Worm (Caenorhabditis elegans): ENCODE data around the gene C07B5.6.

C07B5.6 gene

DNA sequence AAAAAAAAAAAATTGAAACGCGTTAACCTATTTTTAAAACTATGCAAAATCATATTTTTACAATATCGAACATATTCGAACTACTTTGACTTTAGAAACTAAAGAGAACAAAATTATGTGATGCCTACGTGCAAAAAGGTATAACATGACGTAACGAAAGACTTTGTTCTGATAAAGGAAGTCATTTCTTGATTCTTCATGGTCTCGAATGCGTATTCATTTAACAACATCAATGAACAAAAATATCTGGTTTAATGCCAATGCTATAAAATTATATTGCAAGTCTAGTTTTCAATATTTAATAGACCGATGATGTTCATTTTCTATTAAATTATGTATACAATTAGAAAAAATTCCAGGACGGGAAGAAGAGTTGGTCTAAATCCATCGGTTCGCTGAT, 17.2 kb downstream of the C07B5.6 start:
- TF ChIP-seq unc-62 (GFP tag; optimal IDR thresholded peaks at IDR 0.05) (no peak), M03D4.4 (tag; optimal IDR thresholded peaks at IDR 0.05) (no peak), ztf-11 (tag; optimal IDR thresholded peaks at IDR 0.05) (no peak), flh-1 (GFP tag; optimal IDR thresholded peaks at IDR 0.05) (no peak), mls-2 (tag; optimal IDR thresholded peaks at IDR 0.05) (no peak), tbx-8 (GFP tag; optimal IDR thresholded peaks at IDR 0.05) (no peak), blmp-1 (tag; optimal IDR thresholded peaks at IDR 0.05) (no peak), zip-8 (tag; optimal IDR thresholded peaks at IDR 0.05) (no peak), pha-4 (tag; optimal IDR thresholded peaks at IDR 0.05) (no peak), ces-1 (GFP tag; optimal IDR thresholded peaks at IDR 0.05) (no peak), bed-3 (GFP tag; optimal IDR thresholded peaks at IDR 0.05) (no peak), lin-32 (GFP tag; optimal IDR thresholded peaks at IDR 0.05) (no peak), cnd-1 (tag; optimal IDR thresholded peaks at IDR 0.05) (no peak), lin-13 (tag; optimal IDR thresholded peaks at IDR 0.05) (no peak), ceh-83 (GFP tag; optimal IDR thresholded peaks at IDR 0.05) (no peak), nhr-12 (tag; optimal IDR thresholded peaks at IDR 0.05) (no peak), nhr-2 (tag; optimal IDR thresholded peaks at IDR 0.05) (no peak), hlh-1 (tag; optimal IDR thresholded peaks at IDR 0.05) (no peak)

DNA sequence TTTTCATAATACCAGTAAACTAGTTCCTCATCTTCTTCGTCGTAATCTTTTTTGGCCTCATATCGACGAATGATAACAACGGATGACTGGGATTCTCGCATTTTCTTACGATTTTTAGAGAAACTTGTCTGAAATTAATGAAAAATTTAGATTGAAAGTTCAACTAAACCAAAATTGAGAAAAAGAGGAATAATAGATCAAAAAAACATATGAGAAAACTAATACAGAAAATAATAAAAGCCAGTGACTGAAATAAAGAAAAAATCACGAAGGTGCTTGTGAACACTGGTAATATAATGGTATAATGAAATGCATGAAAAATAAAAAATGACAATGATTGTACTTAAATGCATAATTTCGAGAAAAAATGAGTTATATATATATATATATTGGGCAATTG, 17.8 kb downstream of the C07B5.6 start, which contains the start of gene C07B5.8:
C07B5.8 (minus strand) TSS at position 101 of the 400 bp plus-strand sequence.
- TF ChIP-seq elt-3 (tag; optimal IDR thresholded peaks at IDR 0.05) (no peak), blmp-1 (tag; optimal IDR thresholded peaks at IDR 0.05) (no peak), ceh-43 (GFP tag; optimal IDR thresholded peaks at IDR 0.05) (no peak), nhr-2 (tag; optimal IDR thresholded peaks at IDR 0.05) (no peak), unc-39 (tag; optimal IDR thresholded peaks at IDR 0.05) (no peak), lsy-2 (tag; optimal IDR thresholded peaks at IDR 0.05) (no peak), sptf-1 (tag; optimal IDR thresholded peaks at IDR 0.05) (no peak)

DNA sequence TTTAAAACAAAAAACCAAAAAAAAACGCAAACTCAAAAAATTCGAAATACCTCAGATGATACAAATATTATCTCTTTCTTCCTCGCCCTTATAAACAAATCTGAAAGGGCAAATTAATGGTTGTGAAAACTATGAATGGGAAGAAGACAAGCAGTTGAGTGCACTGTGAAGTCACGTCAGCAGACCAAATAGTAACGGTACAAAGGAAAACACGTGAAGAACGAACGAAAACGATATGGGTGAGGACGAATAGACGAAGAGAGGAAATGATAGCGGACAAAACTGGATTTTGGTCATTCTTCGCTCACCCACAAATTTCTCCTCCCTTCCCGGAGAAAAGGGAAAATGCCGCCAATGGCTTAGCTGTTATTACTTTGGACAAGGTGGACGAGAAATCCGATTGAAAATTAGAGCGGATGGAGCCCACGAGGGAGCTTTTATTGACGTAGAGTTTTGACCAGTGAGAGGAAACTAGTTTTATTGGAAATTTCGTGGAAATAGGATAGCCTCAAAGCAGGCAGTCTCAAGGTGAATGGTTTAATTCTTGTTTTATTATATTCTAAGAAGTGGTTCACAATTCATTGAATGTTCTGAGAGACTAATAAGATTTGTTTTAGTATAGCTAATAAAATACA, 18.8 kb downstream of the C07B5.6 start:
- TF ChIP-seq sptf-1 (tag; optimal IDR thresholded peaks at IDR 0.05): no peak
- no peak for TF ChIP-seq blmp-1 (tag; optimal IDR thresholded peaks at IDR 0.05)
- TF ChIP-seq ceh-83 (GFP tag; optimal IDR thresholded peaks at IDR 0.05): no peak
- TF ChIP-seq lin-13 (tag; optimal IDR thresholded peaks at IDR 0.05): no peak
- no peak for TF ChIP-seq ces-1 (GFP tag; optimal IDR thresholded peaks at IDR 0.05)
- TF ChIP-seq ham-2 (GFP tag; optimal IDR thresholded peaks at IDR 0.05): no peak
- TF ChIP-seq nhr-76 (tag; optimal IDR thresholded peaks at IDR 0.05): no peak
- no peak for TF ChIP-seq pha-4 (tag; optimal IDR thresholded peaks at IDR 0.05)

DNA sequence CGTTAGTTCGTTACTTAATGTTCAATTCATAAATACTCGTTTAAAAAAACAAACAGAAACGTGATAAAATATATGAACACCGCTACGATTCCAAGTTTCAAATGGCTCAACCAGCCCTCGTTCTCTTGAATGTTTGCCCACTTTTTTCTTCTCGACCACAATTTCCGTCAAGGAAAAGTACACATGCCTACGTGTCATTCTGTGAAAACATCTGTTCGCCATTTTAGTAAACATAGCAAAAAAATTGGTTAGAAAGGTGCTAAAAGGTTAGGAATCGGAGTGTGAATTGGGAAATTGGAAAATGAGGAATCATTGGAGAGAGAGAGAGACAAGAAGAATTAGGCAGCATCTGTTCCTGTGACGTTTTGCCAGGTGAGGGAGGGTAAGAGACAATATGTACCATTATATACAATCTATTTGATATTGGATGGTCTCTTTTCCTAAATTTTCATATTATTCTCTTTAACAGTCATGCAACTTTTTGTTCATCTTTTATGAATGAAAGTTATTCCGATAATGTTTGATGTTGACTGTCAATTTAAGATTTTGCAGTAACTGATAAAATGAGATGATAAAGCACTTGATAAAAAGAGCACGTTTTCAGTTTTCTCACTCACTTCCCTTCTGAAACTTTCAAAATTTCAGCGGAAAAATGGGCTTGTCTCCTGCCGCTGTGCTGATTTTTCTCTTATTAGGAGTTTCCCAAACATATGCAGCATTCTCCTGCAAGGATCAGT, 20.6 kb downstream of the C07B5.6 start, which contains the start of gene nuc-1:
nuc-1 (plus strand) TSS at position 612 of the 737 bp plus-strand sequence.
- no peak for TF ChIP-seq sptf-1 (tag; optimal IDR thresholded peaks at IDR 0.05)
- no peak for TF ChIP-seq nhr-237 (tag; optimal IDR thresholded peaks at IDR 0.05)
- TF ChIP-seq ceh-39 (tag; optimal IDR thresholded peaks at IDR 0.05): no peak
- no peak for TF ChIP-seq hlh-1 (tag; optimal IDR thresholded peaks at IDR 0.05)
- TF ChIP-seq mep-1 (tag; optimal IDR thresholded peaks at IDR 0.05): no peak
- TF ChIP-seq mab-5 (tag; optimal IDR thresholded peaks at IDR 0.05): no peak

DNA sequence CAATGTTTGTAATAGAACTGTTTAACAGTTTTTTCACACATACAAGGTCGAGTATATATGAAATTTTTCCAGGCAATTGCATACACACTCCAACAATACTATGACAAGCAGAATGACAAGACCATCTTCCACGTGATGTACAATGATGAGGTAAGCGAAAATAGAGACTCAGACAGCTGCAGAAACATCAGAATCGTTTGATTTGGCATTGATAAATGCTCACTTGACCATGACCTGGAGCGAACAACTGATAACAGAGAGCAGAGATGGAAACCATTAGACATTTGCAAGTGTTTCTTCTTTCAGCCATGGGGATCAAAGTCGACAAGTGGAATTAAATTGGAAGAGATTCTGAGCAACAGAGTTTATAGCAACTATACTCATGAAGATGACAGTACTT, 21.6 kb downstream of the C07B5.6 start:
- no peak for TF ChIP-seq lin-13 (tag; optimal IDR thresholded peaks at IDR 0.05)
- no peak for TF ChIP-seq unc-39 (tag; optimal IDR thresholded peaks at IDR 0.05)
- no peak for TF ChIP-seq nhr-237 (tag; optimal IDR thresholded peaks at IDR 0.05)
- no peak for TF ChIP-seq elt-1 (tag; optimal IDR thresholded peaks at IDR 0.05; ENCODE audit: borderline replicate concordance, insufficient read depth)
- TF ChIP-seq unc-120 (tag; optimal IDR thresholded peaks at IDR 0.05; ENCODE audit: poor library complexity, severe bottlenecking): no peak
- no peak for TF ChIP-seq flh-1 (GFP tag; optimal IDR thresholded peaks at IDR 0.05)
- no peak for TF ChIP-seq nhr-76 (tag; optimal IDR thresholded peaks at IDR 0.05)
- TF ChIP-seq unc-62 (GFP tag; optimal IDR thresholded peaks at IDR 0.05): no peak
- TF ChIP-seq sem-2 (GFP tag; optimal IDR thresholded peaks at IDR 0.05): no peak
- TF ChIP-seq M03D4.4 (tag; optimal IDR thresholded peaks at IDR 0.05): no peak
- no peak for TF ChIP-seq lsy-2 (tag; optimal IDR thresholded peaks at IDR 0.05)
- no peak for TF ChIP-seq ham-2 (GFP tag; optimal IDR thresholded peaks at IDR 0.05)
- TF ChIP-seq tbx-8 (GFP tag; optimal IDR thresholded peaks at IDR 0.05): no peak
- no peak for TF ChIP-seq blmp-1 (tag; optimal IDR thresholded peaks at IDR 0.05)
- TF ChIP-seq ceh-43 (GFP tag; optimal IDR thresholded peaks at IDR 0.05): no peak
- TF ChIP-seq ceh-39 (tag; optimal IDR thresholded peaks at IDR 0.05): no peak
- no peak for TF ChIP-seq cnd-1 (tag; optimal IDR thresholded peaks at IDR 0.05)
- TF ChIP-seq mab-5 (tag; optimal IDR thresholded peaks at IDR 0.05): no peak
